Worm (Caenorhabditis elegans) whole organism, L1 larva: ENCODE results near the gene srg-69.
A peak's percentile ranks its signal among the peaks of the same experiment; 100 is the strongest.

Experiments used
- C04F5.9 ChIP-seq: sonication (generic microtip); optimal IDR thresholded peaks from 2 replicates; lab custom pipeline; 2016; ENCODE audit warnings: missing genetic modification characterization, missing compliant biosample characterization
- C16A3.4 ChIP-seq: fragments of 150-350 bp; optimal IDR thresholded peaks from 2 replicates; lab custom pipeline; 2014; ENCODE audit warnings: missing biosample characterization, missing genetic modification characterization
- C34B4.2 ChIP-seq: sonication (generic microtip); optimal IDR thresholded peaks from 2 replicates; lab custom pipeline; 2017; ENCODE audit warnings: mild to moderate bottlenecking, missing genetic modification characterization, missing compliant biosample characterization
- Y116A8C.19 ChIP-seq: sonication (generic microtip); optimal IDR thresholded peaks from 2 replicates; lab custom pipeline; 2016; ENCODE audit warnings: missing compliant biosample characterization, missing genetic modification characterization, borderline replicate concordance
- aha-1 ChIP-seq: fragments of 150-350 bp; optimal IDR thresholded peaks from 2 replicates; lab custom pipeline; 2014; ENCODE audit warnings: missing biosample characterization, missing genetic modification characterization
- alr-1 ChIP-seq: fragments of 200-800 bp; sonication (Bioruptor generic); optimal IDR thresholded peaks from 2 replicates; lab custom pipeline; 2018; ENCODE audit warnings: borderline replicate concordance, mild to moderate bottlenecking, missing genetic modification characterization, missing compliant biosample characterization
- aly-2 ChIP-seq: fragments of 150-350 bp; optimal IDR thresholded peaks from 2 replicates; lab custom pipeline; 2014; ENCODE audit warnings: missing biosample characterization, missing genetic modification characterization
- ama-1 ChIP-seq: fragments of 150-350 bp; optimal IDR thresholded peaks from 2 replicates; lab custom pipeline; 2014
- ceh-90 ChIP-seq: sonication (generic microtip); optimal IDR thresholded peaks from 2 replicates; lab custom pipeline; 2016; ENCODE audit warnings: missing genetic modification characterization, missing compliant biosample characterization
- dpl-1 ChIP-seq, 3 experiments: fragments of 150-350 bp in 2 of 3; sonication (generic microtip) in 1 of 3; optimal IDR thresholded peaks; 2 replicates each; lab custom pipeline; 2014 to 2017; ENCODE audit warnings: missing biosample characterization in 3 of 3, missing genetic modification characterization in 3 of 3, missing genetic modification reagents in 3 of 3
- dsc-1 ChIP-seq: sonication (generic microtip); optimal IDR thresholded peaks from 2 replicates; lab custom pipeline; 2016; ENCODE audit warnings: mild to moderate bottlenecking, missing genetic modification characterization, missing compliant biosample characterization
- efl-1 ChIP-seq, 4 experiments: fragments of 150-350 bp; optimal IDR thresholded peaks in 3 of 4; peaks in 1 of 4; 1 replicate in 1 of 4; 2 replicates in 3 of 4; lab custom pipeline; 2014; ENCODE audit warnings: missing biosample characterization in 2 of 4, missing genetic modification characterization in 2 of 4, missing genetic modification reagents in 2 of 4
- efl-3 ChIP-seq: fragments of 200-800 bp; sonication (Bioruptor generic); optimal IDR thresholded peaks from 2 replicates; lab custom pipeline; 2018; ENCODE audit warnings: mild to moderate bottlenecking, missing genetic modification characterization, missing compliant biosample characterization
- egl-27 ChIP-seq, 2 experiments: fragments of 150-350 bp in 1 of 2; sonication (generic microtip); optimal IDR thresholded peaks; 3 replicates each; lab custom pipeline; 2017 to 2018; ENCODE audit warnings: missing biosample characterization in 2 of 2, missing genetic modification characterization in 2 of 2, missing genetic modification reagents in 2 of 2
- elt-2 ChIP-seq: sonication (generic microtip); optimal IDR thresholded peaks from 2 replicates; lab custom pipeline; 2016; ENCODE audit warnings: missing genetic modification characterization, mild to moderate bottlenecking, inconsistent platforms, missing compliant biosample characterization, missing genetic modification reagents
- elt-3 ChIP-seq, 6 experiments: fragments of 150-350 bp in 1 of 6; sonication (generic microtip); optimal IDR thresholded peaks; 2 replicates each; lab custom pipeline; 2017 to 2018; ENCODE audit warnings: missing biosample characterization in 6 of 6, missing genetic modification characterization in 6 of 6, inconsistent platforms in 1 of 6
- fkh-4 ChIP-seq: sonication (generic microtip); optimal IDR thresholded peaks from 2 replicates; lab custom pipeline; 2016; ENCODE audit warnings: missing compliant biosample characterization, missing genetic modification characterization, borderline replicate concordance
- fkh-8 ChIP-seq: sonication (generic microtip); optimal IDR thresholded peaks from 2 replicates; lab custom pipeline; 2016; ENCODE audit warnings: mild to moderate bottlenecking, missing genetic modification characterization, missing compliant biosample characterization
- fos-1 ChIP-seq: fragments of 150-350 bp; optimal IDR thresholded peaks from 2 replicates; lab custom pipeline; 2014; ENCODE audit warnings: missing biosample characterization, missing genetic modification characterization
- grh-1 ChIP-seq: fragments of 200-800 bp; sonication (Bioruptor generic); IDR thresholded peaks from 2 replicates; pipeline ENCODE4 v1.3.6; 2022; ENCODE audit warnings: missing genetic modification reagents, missing genetic modification characterization, missing compliant biosample characterization
- hlh-4 ChIP-seq: sonication (generic microtip); optimal IDR thresholded peaks from 2 replicates; lab custom pipeline; 2016; ENCODE audit warnings: mild to moderate bottlenecking, missing genetic modification characterization, missing compliant biosample characterization
- hpl-2 ChIP-seq: fragments of 150-350 bp; optimal IDR thresholded peaks from 2 replicates; lab custom pipeline; 2014; ENCODE audit warnings: missing biosample characterization, missing genetic modification reagents, missing genetic modification characterization
- irx-1 ChIP-seq: sonication (generic microtip); optimal IDR thresholded peaks from 2 replicates; lab custom pipeline; 2016; ENCODE audit warnings: missing genetic modification characterization, missing compliant biosample characterization
- jun-1 ChIP-seq: fragments of 150-350 bp; optimal IDR thresholded peaks from 2 replicates; lab custom pipeline; 2014; ENCODE audit warnings: missing biosample characterization, missing genetic modification reagents, missing genetic modification characterization
- lin-13 ChIP-seq: fragments of 150-350 bp; optimal IDR thresholded peaks from 2 replicates; lab custom pipeline; 2014; ENCODE audit warnings: missing biosample characterization, missing genetic modification reagents, missing genetic modification characterization
- lin-14 ChIP-seq: fragments of 200-800 bp; sonication (Bioruptor generic); optimal IDR thresholded peaks from 2 replicates; lab custom pipeline; 2018; ENCODE audit warnings: mild to moderate bottlenecking, missing genetic modification characterization, moderate library complexity, missing compliant biosample characterization
- lin-35 ChIP-seq, 2 experiments: fragments of 150-350 bp; optimal IDR thresholded peaks; 2 replicates each; lab custom pipeline; 2014; ENCODE audit warnings: missing biosample characterization in 2 of 2, missing genetic modification characterization in 2 of 2, missing genetic modification reagents in 2 of 2
- lin-39 ChIP-seq: fragments of 150-350 bp; optimal IDR thresholded peaks from 2 replicates; lab custom pipeline; 2014; ENCODE audit warnings: missing biosample characterization, missing genetic modification reagents, missing genetic modification characterization
- lir-3 ChIP-seq: sonication (generic microtip); optimal IDR thresholded peaks from 2 replicates; lab custom pipeline; 2016; ENCODE audit warnings: mild to moderate bottlenecking, missing genetic modification characterization, moderate library complexity, missing compliant biosample characterization; ENCODE audit not compliant: poor library complexity
- lsy-2 ChIP-seq, 2 experiments: fragments of 150-350 bp; optimal IDR thresholded peaks; 2 replicates each; lab custom pipeline; 2014; ENCODE audit warnings: missing biosample characterization in 2 of 2, missing genetic modification characterization in 2 of 2
- mef-2 ChIP-seq: fragments of 150-350 bp; optimal IDR thresholded peaks from 2 replicates; lab custom pipeline; 2014; ENCODE audit warnings: missing biosample characterization, missing genetic modification characterization
- mep-1 ChIP-seq: fragments of 150-350 bp; optimal IDR thresholded peaks from 2 replicates; lab custom pipeline; 2014; ENCODE audit warnings: missing biosample characterization, missing genetic modification characterization
- nhr-11 ChIP-seq: fragments of 150-350 bp; optimal IDR thresholded peaks from 2 replicates; lab custom pipeline; 2014; ENCODE audit warnings: missing biosample characterization, missing genetic modification characterization
- nhr-20 ChIP-seq: sonication (generic microtip); optimal IDR thresholded peaks from 2 replicates; lab custom pipeline; 2016; ENCODE audit warnings: mild to moderate bottlenecking, missing genetic modification characterization, missing compliant biosample characterization
- nhr-28 ChIP-seq: fragments of 150-350 bp; optimal IDR thresholded peaks from 2 replicates; lab custom pipeline; 2014; ENCODE audit warnings: missing biosample characterization, missing genetic modification characterization
- nhr-76 ChIP-seq: sonication (generic microtip); optimal IDR thresholded peaks from 2 replicates; lab custom pipeline; 2017; ENCODE audit warnings: missing biosample characterization, missing genetic modification characterization
- nhr-90 ChIP-seq: sonication (generic microtip); optimal IDR thresholded peaks from 2 replicates; lab custom pipeline; 2016; ENCODE audit warnings: mild to moderate bottlenecking, missing genetic modification characterization, missing compliant biosample characterization; ENCODE audit not compliant: poor library complexity
- pax-3 ChIP-seq: fragments of 200-800 bp; sonication (Bioruptor generic); optimal IDR thresholded peaks from 2 replicates; lab custom pipeline; 2018; ENCODE audit warnings: mild to moderate bottlenecking, missing genetic modification characterization, moderate library complexity, missing compliant biosample characterization
- pqm-1 ChIP-seq: sonication (generic microtip); optimal IDR thresholded peaks from 3 replicates; lab custom pipeline; 2017; ENCODE audit warnings: missing biosample characterization, missing genetic modification characterization
- rnt-1 ChIP-seq: sonication (generic microtip); optimal IDR thresholded peaks from 2 replicates; lab custom pipeline; 2016; ENCODE audit warnings: mild to moderate bottlenecking, missing genetic modification characterization, moderate library complexity, missing compliant biosample characterization
- skn-1 ChIP-seq: fragments of 150-350 bp; optimal IDR thresholded peaks from 2 replicates; lab custom pipeline; 2014; ENCODE audit warnings: missing biosample characterization, missing genetic modification characterization
- sox-4 ChIP-seq: sonication (generic microtip); optimal IDR thresholded peaks from 2 replicates; lab custom pipeline; 2016; ENCODE audit warnings: missing genetic modification characterization, missing compliant biosample characterization
- sptf-1 ChIP-seq: fragments of 150-350 bp; optimal IDR thresholded peaks from 2 replicates; lab custom pipeline; 2014; ENCODE audit warnings: missing biosample characterization, missing genetic modification characterization
- swsn-7 ChIP-seq: sonication (generic microtip); optimal IDR thresholded peaks from 2 replicates; lab custom pipeline; 2016; ENCODE audit warnings: missing genetic modification characterization, missing compliant biosample characterization
- tbx-2 ChIP-seq: sonication (generic microtip); optimal IDR thresholded peaks from 2 replicates; lab custom pipeline; 2016; ENCODE audit warnings: missing genetic modification characterization, missing compliant biosample characterization
- unc-130 ChIP-seq: fragments of 150-350 bp; optimal IDR thresholded peaks from 2 replicates; lab custom pipeline; 2017; ENCODE audit warnings: missing biosample characterization, missing genetic modification characterization, inconsistent platforms
- unc-30 ChIP-seq: sonication (generic microtip); optimal IDR thresholded peaks from 2 replicates; lab custom pipeline; 2017; ENCODE audit warnings: missing biosample characterization, missing genetic modification characterization
- unc-62 ChIP-seq: fragments of 150-350 bp; optimal IDR thresholded peaks from 2 replicates; lab custom pipeline; 2014; ENCODE audit warnings: missing biosample characterization, missing genetic modification reagents, missing genetic modification characterization
- unc-86 ChIP-seq: sonication (generic microtip); optimal IDR thresholded peaks from 2 replicates; lab custom pipeline; 2016; ENCODE audit warnings: missing genetic modification characterization, missing compliant biosample characterization
- xbp-1 ChIP-seq: sonication (generic microtip); optimal IDR thresholded peaks from 2 replicates; lab custom pipeline; 2016; ENCODE audit warnings: missing genetic modification characterization, missing compliant biosample characterization
- zip-4 ChIP-seq: fragments of 200-800 bp; sonication (Bioruptor generic); optimal IDR thresholded peaks from 2 replicates; lab custom pipeline; 2018; ENCODE audit warnings: mild to moderate bottlenecking, missing genetic modification characterization, moderate library complexity, missing compliant biosample characterization
- ztf-11 ChIP-seq, 2 experiments: sonication (generic microtip); optimal IDR thresholded peaks; 2 replicates each; lab custom pipeline; 2016 to 2017; ENCODE audit warnings: missing genetic modification characterization in 2 of 2, missing biosample characterization in 1 of 2, missing compliant biosample characterization in 1 of 2

srg-69 gene

ce11 chrII:5389831-5390323 is 34.4 kb downstream of the srg-69 start, which contains the start of gene ndx-6:
ndx-6 (minus strand) TSS chrII:5389881.
- TF ChIP-seq dsc-1 (peak; percentile 88), ama-1 (peak; percentile 75), nhr-90 (tag; lab: Kevin White, UChicago) (peak; percentile 88), rnt-1 (tag; lab: Kevin White, UChicago) (peak; percentile 93), tbx-2 (tag; lab: Kevin White, UChicago) (peak; percentile 83), Y116A8C.19 (tag; lab: Kevin White, UChicago) (no peak), elt-2 (peak; percentile 86), pax-3 (peak; percentile 7), lin-13 (GFP tag; lab: Kevin White, UChicago) (peak; percentile 77), unc-62 (no peak), unc-30 (tag; lab: Kevin White, UChicago) (no peak), fos-1 (tag; lab: Kevin White, UChicago) (peak; percentile 76), mep-1 (tag; lab: Kevin White, UChicago) (peak; percentile 92), aha-1 (tag; lab: Kevin White, UChicago) (no peak), nhr-20 (peak; percentile 91), C34B4.2 (no peak), grh-1 (GFP tag; lab: Robert Waterston, UW) (peak; percentile 60), efl-3 (GFP tag; lab: Kevin White, UChicago) (no peak), dpl-1 (GFP tag; optimal IDR thresholded peaks at IDR 0.05; lab: Kevin White, UChicago) (peak; percentile 99), aly-2 (peak; percentile 82), lin-35 (GFP tag; optimal IDR thresholded peaks at IDR 0.05; lab: Kevin White, UChicago) (peak; percentile 99 to 100), xbp-1 (tag; lab: Kevin White, UChicago) (peak; percentile 88), irx-1 (tag; lab: Kevin White, UChicago) (peak; percentile 47), efl-1 (optimal IDR thresholded peaks at IDR 0.05; lab: Kevin White, UChicago) (peak; percentile 92 to 99), efl-1 (GFP tag; optimal IDR thresholded peaks at IDR 0.05 in 1 of 2; lab: Kevin White, UChicago) (peak; percentile 98 to 100), alr-1 (tag; lab: Kevin White, UChicago) (no peak), pqm-1 (tag; lab: Kevin White, UChicago) (no peak), egl-27 (tag; optimal IDR thresholded peaks at IDR 0.05; lab: Kevin White, UChicago) (no peak), jun-1 (tag; lab: Kevin White, UChicago) (peak; percentile 80), lsy-2 (tag; optimal IDR thresholded peaks at IDR 0.05; lab: Kevin White, UChicago) (peak; percentile 90 to 92), nhr-28 (no peak), nhr-11 (tag; lab: Kevin White, UChicago) (peak; percentile 64), fkh-4 (tag; lab: Kevin White, UChicago) (no peak), zip-4 (GFP tag; lab: Kevin White, UChicago) (peak; percentile 36), fkh-8 (tag; lab: Kevin White, UChicago) (peak; percentile 80), unc-86 (peak; percentile 76), lin-14 (GFP tag; lab: Kevin White, UChicago) (peak; percentile 88), skn-1 (peak; percentile 82), hlh-4 (no peak), swsn-7 (tag; lab: Kevin White, UChicago) (peak; percentile 87), sptf-1 (no peak), elt-3 (tag; optimal IDR thresholded peaks at IDR 0.05; lab: Kevin White, UChicago) (peak in 2 of 6 experiments; percentile 73 to 87), lin-39 (peak; percentile 65), ztf-11 (tag; optimal IDR thresholded peaks at IDR 0.05; lab: Kevin White, UChicago) (peak in 1 of 2 experiments; percentile 27), sox-4 (tag; lab: Kevin White, UChicago) (peak; percentile 32), ceh-90 (peak; percentile 26), lir-3 (tag; lab: Kevin White, UChicago) (peak; percentile 62), C16A3.4 (tag; lab: Kevin White, UChicago) (peak; percentile 90), mef-2 (tag; lab: Kevin White, UChicago) (no peak), nhr-76 (tag; lab: Kevin White, UChicago) (no peak), C04F5.9 (tag; lab: Kevin White, UChicago) (peak; percentile 33), unc-130 (peak; percentile 83), hpl-2 (no peak)
